Worm (Caenorhabditis elegans) whole organism, young adult: Measurements from ENCODE around the gene F57H12.6.

Experiments
- B0035.1 ChIP-seq: sonication (generic microtip); optimal IDR thresholded peaks from 2 replicates; lab custom pipeline; 2016; ENCODE audit warnings: missing genetic modification characterization, mild to moderate bottlenecking, missing compliant biosample characterization, missing genotype, missing genetic modification reagents
- B0261.1 ChIP-seq: sonication (generic microtip); optimal IDR thresholded peaks from 2 replicates; lab custom pipeline; 2016; ENCODE audit warnings: mild to moderate bottlenecking, missing genetic modification characterization, moderate library complexity, missing compliant biosample characterization
- B0336.3 ChIP-seq: fragments of 200-800 bp; sonication (Bioruptor generic); IDR thresholded peaks from 2 replicates; pipeline ENCODE4 v1.3.6; 2022; ENCODE audit warnings: missing genetic modification characterization, missing compliant biosample characterization
- C06A6.2 ChIP-seq: fragments of 200-800 bp; sonication (Bioruptor generic); conservative IDR thresholded peaks from 2 replicates; pipeline ENCODE4 v1.3.6; 2022; ENCODE audit warnings: missing genetic modification characterization, missing compliant biosample characterization
- F23B12.7 ChIP-seq: sonication (generic microtip); optimal IDR thresholded peaks from 2 replicates; lab custom pipeline; 2017; ENCODE audit warnings: missing genetic modification characterization, mild to moderate bottlenecking, missing compliant biosample characterization, antibody characterized with exemption, moderate library complexity; ENCODE audit not compliant: insufficient read depth
- F55B11.4 ChIP-seq: sonication (generic microtip); optimal IDR thresholded peaks from 2 replicates; lab custom pipeline; 2016; ENCODE audit warnings: missing compliant biosample characterization, missing genetic modification characterization, borderline replicate concordance; ENCODE audit not compliant: insufficient read depth
- F57C9.4 ChIP-seq: sonication (generic microtip); optimal IDR thresholded peaks from 2 replicates; lab custom pipeline; 2017; ENCODE audit warnings: mild to moderate bottlenecking, missing genetic modification characterization, missing compliant biosample characterization
- Y53G8AR.9 ChIP-seq: fragments of 200-800 bp; sonication (Bioruptor generic); conservative IDR thresholded peaks from 2 replicates; pipeline ENCODE4 v1.3.6; 2022; ENCODE audit warnings: missing genetic modification reagents, missing genetic modification characterization, missing compliant biosample characterization
- Y79H2A.3 ChIP-seq: fragments of 200-800 bp; sonication (Bioruptor generic); conservative IDR thresholded peaks from 2 replicates; pipeline ENCODE4 v1.3.6; 2022; ENCODE audit warnings: missing genetic modification reagents, missing genetic modification characterization, missing compliant biosample characterization
- Y95B8A.8 ChIP-seq: fragments of 200-800 bp; sonication (Bioruptor generic); IDR thresholded peaks from 2 replicates; pipeline ENCODE4 v1.3.6; 2022; ENCODE audit warnings: missing genetic modification reagents, missing genetic modification characterization, missing compliant biosample characterization
- ZK185.1 ChIP-seq: sonication (generic microtip); optimal IDR thresholded peaks from 2 replicates; lab custom pipeline; 2016; ENCODE audit warnings: mild to moderate bottlenecking, missing genetic modification characterization, missing compliant biosample characterization; ENCODE audit not compliant: poor library complexity, severe bottlenecking
- akir-1 ChIP-seq: fragments of 200-800 bp; sonication (Bioruptor generic); optimal IDR thresholded peaks from 2 replicates; lab custom pipeline; 2018; ENCODE audit warnings: mild to moderate bottlenecking, missing genetic modification characterization, moderate library complexity, missing compliant biosample characterization
- aptf-2 ChIP-seq: fragments of 200-800 bp; sonication (Bioruptor generic); conservative IDR thresholded peaks from 2 replicates; pipeline ENCODE4 v1.3.6; 2022; ENCODE audit warnings: missing genetic modification reagents, missing genetic modification characterization, missing compliant biosample characterization
- atf-7 ChIP-seq: sonication (generic microtip); optimal IDR thresholded peaks from 2 replicates; lab custom pipeline; 2017; ENCODE audit warnings: mild to moderate bottlenecking, missing genetic modification characterization, missing compliant biosample characterization
- athp-1 ChIP-seq: sonication (generic microtip); optimal IDR thresholded peaks from 2 replicates; lab custom pipeline; 2017; ENCODE audit warnings: mild to moderate bottlenecking, missing genetic modification characterization, missing compliant biosample characterization
- ccch-3 ChIP-seq: fragments of 200-800 bp; sonication (Bioruptor generic); optimal IDR thresholded peaks from 2 replicates; lab custom pipeline; 2018; ENCODE audit warnings: mild to moderate bottlenecking, missing genetic modification characterization, missing compliant biosample characterization
- cebp-1 ChIP-seq, 2 experiments: fragments of 200-800 bp in 1 of 2; sonication (Bioruptor generic) in 1 of 2; sonication (generic microtip) in 1 of 2; IDR thresholded peaks in 1 of 2; optimal IDR thresholded peaks in 1 of 2; 2 replicates each; pipeline versions ENCODE4 v1.3.6 to Lab custom; 2017 to 2022; ENCODE audit warnings: missing compliant biosample characterization in 2 of 2, missing genetic modification characterization in 2 of 2, mild to moderate bottlenecking in 1 of 2, missing genetic modification reagents in 1 of 2, moderate library complexity in 1 of 2
- ceh-27 ChIP-seq: fragments of 200-800 bp; sonication (Bioruptor generic); optimal IDR thresholded peaks from 2 replicates; lab custom pipeline; 2018; ENCODE audit warnings: mild to moderate bottlenecking, missing genetic modification characterization, moderate library complexity, missing compliant biosample characterization
- ceh-40 ChIP-seq: fragments of 200-800 bp; sonication (Bioruptor generic); IDR thresholded peaks from 2 replicates; pipeline ENCODE4 v1.3.6; 2022; ENCODE audit warnings: missing genetic modification characterization, missing compliant biosample characterization
- ceh-91 ChIP-seq: fragments of 200-800 bp; sonication (Bioruptor generic); IDR thresholded peaks from 2 replicates; pipeline ENCODE4 v1.3.6; 2022; ENCODE audit warnings: missing genetic modification reagents, missing genetic modification characterization, missing compliant biosample characterization
- dox-1 ChIP-seq: fragments of 200-800 bp; sonication (Bioruptor generic); IDR thresholded peaks from 2 replicates; pipeline ENCODE4 v1.3.6; 2022; ENCODE audit warnings: missing genetic modification reagents, missing genetic modification characterization, missing compliant biosample characterization
- dpff-1 ChIP-seq: sonication (generic microtip); optimal IDR thresholded peaks from 2 replicates; lab custom pipeline; 2017; ENCODE audit warnings: mild to moderate bottlenecking, missing genetic modification characterization, missing compliant biosample characterization
- dpl-1 ChIP-seq: fragments of 150-350 bp; optimal IDR thresholded peaks from 2 replicates; lab custom pipeline; 2014; ENCODE audit warnings: missing biosample characterization, missing genetic modification reagents, missing genetic modification characterization
- ekl-4 ChIP-seq: fragments of 200-800 bp; sonication (Bioruptor generic); IDR thresholded peaks from 2 replicates; pipeline ENCODE4 v1.3.6; 2022; ENCODE audit warnings: missing genetic modification reagents, missing genetic modification characterization, missing compliant biosample characterization
- ets-4 ChIP-seq: fragments of 200-800 bp; sonication (Bioruptor generic); optimal IDR thresholded peaks from 2 replicates; lab custom pipeline; 2018; ENCODE audit warnings: mild to moderate bottlenecking, missing genetic modification characterization, missing compliant biosample characterization
- fkh-3 ChIP-seq: sonication (generic microtip); optimal IDR thresholded peaks from 2 replicates; lab custom pipeline; 2016; ENCODE audit warnings: mild to moderate bottlenecking, missing genetic modification characterization, missing compliant biosample characterization
- him-1 ChIP-seq: sonication (generic microtip); optimal IDR thresholded peaks from 2 replicates; lab custom pipeline; 2016; ENCODE audit warnings: missing genotype, missing genetic modification reagents, missing genetic modification characterization, missing compliant biosample characterization
- hrde-1 ChIP-seq: sonication (generic microtip); optimal IDR thresholded peaks from 2 replicates; lab custom pipeline; 2016; ENCODE audit warnings: missing genetic modification characterization, mild to moderate bottlenecking, missing compliant biosample characterization, moderate library complexity, missing genotype, missing genetic modification reagents, borderline replicate concordance
- lag-1 ChIP-seq: fragments of 200-800 bp; sonication (Bioruptor generic); IDR thresholded peaks from 2 replicates; pipeline ENCODE4 v1.3.6; 2022; ENCODE audit warnings: missing genetic modification reagents, missing genetic modification characterization, missing compliant biosample characterization
- let-607 ChIP-seq, 2 experiments: fragments of 200-800 bp in 1 of 2; sonication (Bioruptor generic) in 1 of 2; sonication (generic microtip) in 1 of 2; optimal IDR thresholded peaks; 2 replicates each; lab custom pipeline; 2016 to 2018; ENCODE audit warnings: mild to moderate bottlenecking in 2 of 2, missing compliant biosample characterization in 2 of 2, missing genetic modification characterization in 2 of 2, moderate library complexity in 2 of 2, missing genotype in 1 of 2
- lir-1 ChIP-seq: fragments of 200-800 bp; sonication (Bioruptor generic); conservative IDR thresholded peaks from 2 replicates; pipeline ENCODE4 v1.3.6; 2022; ENCODE audit warnings: missing genetic modification reagents, missing genetic modification characterization, missing compliant biosample characterization
- madf-3 ChIP-seq: fragments of 200-800 bp; sonication (Bioruptor generic); IDR thresholded peaks from 2 replicates; pipeline ENCODE4 v1.3.6; 2022; ENCODE audit warnings: missing genetic modification reagents, missing genetic modification characterization, missing compliant biosample characterization
- madf-6 ChIP-seq: fragments of 200-800 bp; sonication (Bioruptor generic); IDR thresholded peaks from 2 replicates; pipeline ENCODE4 v1.3.6; 2022; ENCODE audit warnings: missing genetic modification reagents, missing genetic modification characterization, missing compliant biosample characterization
- mes-4 ChIP-seq: sonication (generic microtip); optimal IDR thresholded peaks from 2 replicates; lab custom pipeline; 2016; ENCODE audit warnings: missing genotype, missing genetic modification characterization, missing compliant biosample characterization
- mxl-1 ChIP-seq: sonication (generic microtip); optimal IDR thresholded peaks from 2 replicates; lab custom pipeline; 2016; ENCODE audit warnings: missing genetic modification characterization, missing compliant biosample characterization
- nfya-1 ChIP-seq: sonication (generic microtip); optimal IDR thresholded peaks from 2 replicates; lab custom pipeline; 2017; ENCODE audit warnings: antibody characterized with exemption, missing compliant biosample characterization, missing genetic modification characterization, borderline replicate concordance; ENCODE audit not compliant: insufficient read depth
- nhr-27 ChIP-seq: fragments of 200-800 bp; sonication (Bioruptor generic); optimal IDR thresholded peaks from 2 replicates; lab custom pipeline; 2018; ENCODE audit warnings: mild to moderate bottlenecking, missing genetic modification characterization, moderate library complexity, missing compliant biosample characterization
- pbrm-1 ChIP-seq: fragments of 200-800 bp; sonication (Bioruptor generic); IDR thresholded peaks from 2 replicates; pipeline ENCODE4 v1.3.6; 2022; ENCODE audit warnings: missing genetic modification reagents, missing genetic modification characterization, missing compliant biosample characterization
- rcor-1 ChIP-seq: fragments of 200-800 bp; sonication (Bioruptor generic); IDR thresholded peaks from 2 replicates; pipeline ENCODE4 v1.3.6; 2022; ENCODE audit warnings: missing genetic modification reagents, missing genetic modification characterization, missing compliant biosample characterization
- rec-8 ChIP-seq, 2 experiments: sonication (generic microtip); optimal IDR thresholded peaks; 2 replicates each; lab custom pipeline; 2016; ENCODE audit warnings: mild to moderate bottlenecking in 2 of 2, missing genetic modification characterization in 2 of 2, missing genetic modification reagents in 2 of 2, missing genotype in 2 of 2, missing biosample characterization in 1 of 2, missing compliant biosample characterization in 1 of 2, moderate library complexity in 1 of 2
- sptf-2 ChIP-seq: fragments of 200-800 bp; sonication (Bioruptor generic); optimal IDR thresholded peaks from 2 replicates; lab custom pipeline; 2018; ENCODE audit warnings: mild to moderate bottlenecking, missing genetic modification characterization, missing compliant biosample characterization
- tbp1 ChIP-seq: fragments of 200-800 bp; sonication (Bioruptor generic); optimal IDR thresholded peaks from 2 replicates; lab custom pipeline; 2018; ENCODE audit warnings: mild to moderate bottlenecking, missing genetic modification characterization, missing compliant biosample characterization
- tlf-1 ChIP-seq: fragments of 200-800 bp; sonication (Bioruptor generic); optimal IDR thresholded peaks from 2 replicates; lab custom pipeline; 2018; ENCODE audit warnings: mild to moderate bottlenecking, missing genetic modification characterization, missing compliant biosample characterization
- zim-3 ChIP-seq: sonication (generic microtip); optimal IDR thresholded peaks from 2 replicates; lab custom pipeline; 2017; ENCODE audit warnings: mild to moderate bottlenecking, missing genetic modification characterization, moderate library complexity, missing compliant biosample characterization
- ztf-18 ChIP-seq: sonication (generic microtip); optimal IDR thresholded peaks from 2 replicates; lab custom pipeline; 2016; ENCODE audit warnings: missing genotype, mild to moderate bottlenecking, missing genetic modification characterization, missing compliant biosample characterization
- ztf-25 ChIP-seq: fragments of 200-800 bp; sonication (Bioruptor generic); IDR thresholded peaks from 2 replicates; pipeline ENCODE4 v1.3.6; 2022; ENCODE audit warnings: missing genetic modification reagents, missing genetic modification characterization, missing compliant biosample characterization
- ztf-3 ChIP-seq: fragments of 200-800 bp; sonication (Bioruptor generic); optimal IDR thresholded peaks from 2 replicates; lab custom pipeline; 2018; ENCODE audit warnings: mild to moderate bottlenecking, missing genetic modification characterization, missing compliant biosample characterization

The F57H12.6 gene

ce11 chrIV:7958092-7958491 is 18.0 kb downstream of the F57H12.6 start (continued):
- TF ChIP-seq lir-1 (GFP tag; lab: Robert Waterston, UW): no peak
- no peak for TF ChIP-seq let-607 (tag; optimal IDR thresholded peaks at IDR 0.05; lab: Kevin White, UChicago)
- no peak for TF ChIP-seq B0261.1 (tag; lab: Kevin White, UChicago)
- TF ChIP-seq rec-8 (tag; optimal IDR thresholded peaks at IDR 0.05; lab: Kevin White, UChicago): no peak
- TF ChIP-seq fkh-3 (tag; lab: Kevin White, UChicago): no peak
- TF ChIP-seq F55B11.4: no peak
- TF ChIP-seq pbrm-1 (GFP tag; lab: Robert Waterston, UW): 0 out of 2 replicates have a peak, but pooled peaks have one; percentile 51
- no peak for TF ChIP-seq B0035.1 (tag; lab: Kevin White, UChicago)
- no peak for TF ChIP-seq ztf-25 (GFP tag; lab: Robert Waterston, UW)
- no peak for TF ChIP-seq ceh-40 (GFP tag; lab: Robert Waterston, UW)
- no peak for TF ChIP-seq akir-1 (GFP tag; lab: Kevin White, UChicago)
- no peak for TF ChIP-seq mes-4 (tag; lab: Kevin White, UChicago)
- TF ChIP-seq F57C9.4 (tag; lab: Kevin White, UChicago): no peak
- no peak for TF ChIP-seq F23B12.7
- TF ChIP-seq atf-7: no peak
- peak; percentile 37 for TF ChIP-seq dpl-1
- peak; percentile 43 for TF ChIP-seq tbp1
- TF ChIP-seq Y95B8A.8 (GFP tag; lab: Robert Waterston, UW): peak; percentile 44; the same call in 1 of the 2 replicates
- TF ChIP-seq cebp-1 (GFP tag; IDR thresholded peaks at IDR 0.05; lab: Robert Waterston, UW): no peak
- no peak for TF ChIP-seq cebp-1 (tag; optimal IDR thresholded peaks at IDR 0.05; lab: Kevin White, UChicago)
- no peak for TF ChIP-seq ccch-3
- no peak for TF ChIP-seq ceh-27 (GFP tag; lab: Kevin White, UChicago)
- TF ChIP-seq rcor-1 (GFP tag; lab: Robert Waterston, UW): no peak
- 0 out of 2 replicates have a peak, but pooled peaks have one; percentile 13 for TF ChIP-seq ekl-4 (GFP tag; lab: Robert Waterston, UW)
- TF ChIP-seq C06A6.2 (GFP tag; lab: Robert Waterston, UW): no peak
- no peak for TF ChIP-seq dpff-1 (tag; lab: Kevin White, UChicago)
- TF ChIP-seq him-1 (tag; lab: Kevin White, UChicago): peak; percentile 7
- no peak for TF ChIP-seq nfya-1 (tag; lab: Kevin White, UChicago)
- no peak for TF ChIP-seq mxl-1 (tag; lab: Kevin White, UChicago)
- TF ChIP-seq madf-3 (GFP tag; lab: Robert Waterston, UW): peak; percentile 53; the same call in 1 of the 2 replicates
- TF ChIP-seq zim-3 (tag; lab: Kevin White, UChicago): no peak
- TF ChIP-seq Y53G8AR.9: no peak
- no peak for TF ChIP-seq lag-1 (GFP tag; lab: Robert Waterston, UW)
- TF ChIP-seq B0336.3 (GFP tag; lab: Robert Waterston, UW): no peak
- TF ChIP-seq ztf-18 (tag; lab: Kevin White, UChicago): no peak
- peak; percentile 84 for TF ChIP-seq ceh-91 (GFP tag; lab: Robert Waterston, UW)
- TF ChIP-seq dox-1 (GFP tag; lab: Robert Waterston, UW): peak; percentile 54
- no peak for TF ChIP-seq ztf-3 (GFP tag; lab: Kevin White, UChicago)
- TF ChIP-seq nhr-27 (tag; lab: Kevin White, UChicago): no peak
- TF ChIP-seq hrde-1: peak; percentile 32
- no peak; the same call in 1 of the 2 replicates for TF ChIP-seq Y79H2A.3 (GFP tag; lab: Robert Waterston, UW)
- no peak for TF ChIP-seq athp-1 (tag; lab: Kevin White, UChicago)
- TF ChIP-seq sptf-2 (GFP tag; lab: Kevin White, UChicago): no peak
- peak; percentile 89 for TF ChIP-seq madf-6
- peak; percentile 61 for TF ChIP-seq tlf-1 (GFP tag; lab: Kevin White, UChicago)
- no peak for TF ChIP-seq ets-4 (GFP tag; lab: Kevin White, UChicago)
- peak; percentile 91 for TF ChIP-seq aptf-2 (GFP tag; lab: Robert Waterston, UW)
- TF ChIP-seq ZK185.1 (tag; lab: Kevin White, UChicago): no peak
